Fruit fly (Drosophila melanogaster) whole organism, embryonic: ENCODE results near the gene CG1943.
A peak's percentile ranks its signal among the peaks of the same experiment; 100 is the strongest.

Source experiments
- B-H2 ChIP-seq: fragments of 200-800 bp; sonication (Bioruptor generic); optimal IDR thresholded peaks from 2 replicates; lab custom pipeline; 2018; ENCODE audit warnings: missing biosample characterization, mild to moderate bottlenecking, missing genetic modification characterization
- Blimp-1 ChIP-seq: fragments of 200-800 bp; sonication (Bioruptor generic); optimal IDR thresholded peaks from 3 replicates; lab custom pipeline; 2018; ENCODE audit warnings: missing biosample characterization, missing genetic modification characterization, mild to moderate bottlenecking, moderate library complexity, missing genetic modification reagents
- CG10959 ChIP-seq: fragments of 200-800 bp; sonication (Bioruptor generic); IDR thresholded peaks from 2 replicates; pipeline ENCODE4 v1.3.6; 2022; ENCODE audit warnings: missing biosample characterization, missing genetic modification characterization
- CG12155 ChIP-seq: fragments of 200-800 bp; sonication (Bioruptor generic); optimal IDR thresholded peaks from 3 replicates; lab custom pipeline; 2016; ENCODE audit warnings: missing biosample characterization, missing genetic modification characterization
- CG17186 ChIP-seq: fragments of 200-800 bp; sonication (Bioruptor generic); optimal IDR thresholded peaks from 3 replicates; lab custom pipeline; 2017; ENCODE audit warnings: missing biosample characterization, missing genetic modification reagents, missing genetic modification characterization
- CG17568 ChIP-seq: fragments of 200-800 bp; sonication (Bioruptor generic); optimal IDR thresholded peaks from 2 replicates; lab custom pipeline; 2018; ENCODE audit warnings: missing biosample characterization, mild to moderate bottlenecking, missing genetic modification characterization, moderate library complexity
- CG17912 ChIP-seq: fragments of 200-800 bp; sonication (Bioruptor generic); optimal IDR thresholded peaks from 2 replicates; lab custom pipeline; 2018; ENCODE audit warnings: missing biosample characterization, mild to moderate bottlenecking, missing genetic modification characterization
- CG18599 ChIP-seq: fragments of 200-800 bp; sonication (Bioruptor generic); optimal IDR thresholded peaks from 3 replicates; lab custom pipeline; 2017; ENCODE audit warnings: missing biosample characterization, missing genetic modification characterization, mild to moderate bottlenecking, moderate library complexity, missing genetic modification reagents
- CG3281 ChIP-seq: fragments of 200-800 bp; sonication (Bioruptor generic); optimal IDR thresholded peaks from 3 replicates; lab custom pipeline; 2017; ENCODE audit warnings: missing biosample characterization, mild to moderate bottlenecking, missing genetic modification characterization
- CG4707 ChIP-seq: fragments of 200-800 bp; sonication (Bioruptor generic); optimal IDR thresholded peaks from 2 replicates; lab custom pipeline; 2018; ENCODE audit warnings: missing biosample characterization, mild to moderate bottlenecking, missing genetic modification characterization, moderate library complexity
- CG4820 ChIP-seq: fragments of 200-800 bp; sonication (Bioruptor generic); optimal IDR thresholded peaks from 3 replicates; lab custom pipeline; 2016; ENCODE audit warnings: missing biosample characterization, missing genetic modification characterization
- CG6791 ChIP-seq: fragments of 200-800 bp; sonication (Bioruptor generic); IDR thresholded peaks from 3 replicates; pipeline ENCODE4 v1.3.6; 2022; ENCODE audit warnings: missing biosample characterization, missing genetic modification characterization; ENCODE audit not compliant: partially characterized antibody
- CG7271 ChIP-seq: fragments of 200-800 bp; sonication (Bioruptor generic); optimal IDR thresholded peaks from 2 replicates; lab custom pipeline; 2018; ENCODE audit warnings: missing biosample characterization, mild to moderate bottlenecking, missing genetic modification characterization, moderate library complexity
- CG7745 ChIP-seq: fragments of 200-800 bp; sonication (Bioruptor generic); optimal IDR thresholded peaks from 2 replicates; lab custom pipeline; 2018; ENCODE audit warnings: missing biosample characterization, mild to moderate bottlenecking, missing genetic modification characterization, moderate library complexity
- CG8765 ChIP-seq: fragments of 200-800 bp; sonication (Bioruptor generic); IDR thresholded peaks from 2 replicates; pipeline ENCODE4 v1.3.6; 2022; ENCODE audit warnings: missing biosample characterization, missing genetic modification characterization
- CrebB ChIP-seq: fragments of 200-800 bp; sonication (Bioruptor generic); optimal IDR thresholded peaks from 3 replicates; lab custom pipeline; 2018; ENCODE audit warnings: missing biosample characterization, mild to moderate bottlenecking, missing genetic modification characterization
- D ChIP-seq, 2 experiments: fragments of 200-800 bp in 1 of 2; fragments of >200 bp in 1 of 2; sonication (Bioruptor generic) in 1 of 2; optimal IDR thresholded peaks; 2 replicates in 1 of 2; 3 replicates in 1 of 2; lab custom pipeline; 2017; ENCODE audit warnings: mild to moderate bottlenecking in 1 of 2, missing biosample characterization in 1 of 2, missing genetic modification characterization in 1 of 2, missing genetic modification reagents in 1 of 2
- Drgx ChIP-seq: fragments of 200-800 bp; sonication (Bioruptor generic); IDR thresholded peaks from 2 replicates; pipeline ENCODE4 v1.3.6; 2022; ENCODE audit warnings: missing biosample characterization, missing genetic modification characterization
- E2f1 ChIP-seq: fragments of 200-800 bp; sonication (Bioruptor generic); IDR thresholded peaks from 2 replicates; pipeline ENCODE4 v1.3.6; 2022; ENCODE audit warnings: missing biosample characterization, missing genetic modification characterization
- Eip74EF ChIP-seq, 2 experiments: fragments of 200-800 bp in 1 of 2; fragments of >200 bp in 1 of 2; sonication (Bioruptor generic) in 1 of 2; optimal IDR thresholded peaks; 2 replicates each; lab custom pipeline; 2017 to 2019; ENCODE audit warnings: missing biosample characterization in 2 of 2, missing genetic modification characterization in 2 of 2, mild to moderate bottlenecking in 1 of 2, moderate library complexity in 1 of 2
- Gug ChIP-seq: fragments of 200-800 bp; sonication (Bioruptor generic); IDR thresholded peaks from 4 replicates; pipeline ENCODE4 v1.3.6; 2022; ENCODE audit warnings: missing biosample characterization, missing genetic modification characterization
- HLH4C ChIP-seq: fragments of 200-800 bp; sonication (Bioruptor generic); IDR thresholded peaks from 3 replicates; pipeline ENCODE4 v1.3.6; 2022; ENCODE audit warnings: missing biosample characterization, missing genetic modification characterization; ENCODE audit not compliant: partially characterized antibody
- Hand ChIP-seq: fragments of 200-800 bp; sonication (Bioruptor generic); optimal IDR thresholded peaks from 2 replicates; lab custom pipeline; 2017; ENCODE audit warnings: mild to moderate bottlenecking, missing biosample characterization, missing genetic modification reagents, missing genetic modification characterization
- Hsf ChIP-seq: fragments of 200-800 bp; sonication (Bioruptor generic); optimal IDR thresholded peaks from 3 replicates; lab custom pipeline; 2016; ENCODE audit warnings: missing biosample characterization, missing genetic modification characterization
- Nf-YC ChIP-seq: fragments of 200-800 bp; optimal IDR thresholded peaks from 3 replicates; lab custom pipeline; 2019; ENCODE audit warnings: missing biosample characterization, mild to moderate bottlenecking, missing genetic modification characterization, moderate library complexity
- Sry-δ ChIP-seq: fragments of 200-800 bp; sonication (Bioruptor generic); optimal IDR thresholded peaks from 2 replicates; lab custom pipeline; 2016; ENCODE audit warnings: missing biosample characterization, missing genetic modification characterization
- dpn ChIP-seq, 2 experiments: fragments of 200-800 bp; sonication (Bioruptor generic); optimal IDR thresholded peaks; 3 replicates each; lab custom pipeline; 2016; ENCODE audit warnings: missing biosample characterization in 2 of 2, missing genetic modification characterization in 2 of 2
- dysf ChIP-seq: fragments of 200-800 bp; sonication (Bioruptor generic); IDR thresholded peaks from 3 replicates; pipeline ENCODE4 v1.3.6; 2022; ENCODE audit warnings: missing biosample characterization, missing genetic modification characterization
- esg ChIP-seq: fragments of 200-800 bp; sonication (Bioruptor generic); conservative IDR thresholded peaks from 2 replicates; pipeline ENCODE4 v1.3.6; 2022; ENCODE audit warnings: missing biosample characterization, missing genetic modification characterization
- gcm2 ChIP-seq: fragments of 200-800 bp; sonication (Bioruptor generic); optimal IDR thresholded peaks from 2 replicates; lab custom pipeline; 2016; ENCODE audit warnings: missing biosample characterization, missing genetic modification characterization
- ham ChIP-seq: fragments of 200-800 bp; sonication (Bioruptor generic); IDR thresholded peaks from 2 replicates; pipeline ENCODE4 v1.3.6; 2022; ENCODE audit warnings: missing biosample characterization, missing genetic modification characterization
- hb ChIP-seq: fragments of 200-800 bp; sonication (Bioruptor generic); IDR thresholded peaks from 3 replicates; pipeline ENCODE4 v1.3.6; 2022; ENCODE audit warnings: missing biosample characterization, missing genetic modification characterization; ENCODE audit not compliant: partially characterized antibody
- hbn ChIP-seq: fragments of 200-800 bp; sonication (Bioruptor generic); IDR thresholded peaks from 2 replicates; pipeline ENCODE4 v1.3.6; 2022; ENCODE audit warnings: missing biosample characterization, missing genetic modification characterization; ENCODE audit not compliant: partially characterized antibody
- inv ChIP-seq: fragments of 200-800 bp; sonication (Bioruptor generic); IDR thresholded peaks from 2 replicates; pipeline ENCODE4 v1.3.6; 2022; ENCODE audit warnings: missing biosample characterization, missing genetic modification characterization; ENCODE audit not compliant: partially characterized antibody
- jing ChIP-seq: fragments of 200-800 bp; sonication (Bioruptor generic); optimal IDR thresholded peaks from 2 replicates; lab custom pipeline; 2018; ENCODE audit warnings: missing biosample characterization, mild to moderate bottlenecking, missing genetic modification characterization
- ken ChIP-seq: fragments of 200-800 bp; sonication (Bioruptor generic); IDR thresholded peaks from 3 replicates; pipeline ENCODE4 v1.3.6; 2022; ENCODE audit warnings: missing biosample characterization, missing genetic modification characterization
- knrl ChIP-seq: fragments of 200-800 bp; sonication (Bioruptor generic); IDR thresholded peaks from 3 replicates; pipeline ENCODE4 v1.3.6; 2022; ENCODE audit warnings: missing biosample characterization, missing genetic modification characterization; ENCODE audit not compliant: partially characterized antibody
- lbe ChIP-seq: fragments of 200-800 bp; sonication (Bioruptor generic); optimal IDR thresholded peaks from 2 replicates; lab custom pipeline; 2016; ENCODE audit warnings: missing biosample characterization, mild to moderate bottlenecking, missing genetic modification characterization
- oc ChIP-seq: fragments of 200-800 bp; sonication (Bioruptor generic); optimal IDR thresholded peaks from 2 replicates; lab custom pipeline; 2018; ENCODE audit warnings: missing biosample characterization, mild to moderate bottlenecking, missing genetic modification characterization, moderate library complexity
- scrt ChIP-seq: fragments of 200-800 bp; sonication (Bioruptor generic); optimal IDR thresholded peaks from 2 replicates; lab custom pipeline; 2018; ENCODE audit warnings: missing biosample characterization, mild to moderate bottlenecking, missing genetic modification characterization, moderate library complexity
- sim ChIP-seq: fragments of 200-800 bp; sonication (Bioruptor generic); IDR thresholded peaks from 2 replicates; pipeline ENCODE4 v1.3.6; 2022; ENCODE audit warnings: missing biosample characterization, missing genetic modification characterization
- so ChIP-seq: fragments of 200-800 bp; sonication (Bioruptor generic); IDR thresholded peaks from 3 replicates; pipeline ENCODE4 v1.3.6; 2022; ENCODE audit warnings: missing biosample characterization, missing genetic modification characterization
- sqz ChIP-seq: fragments of 200-800 bp; sonication (Bioruptor generic); optimal IDR thresholded peaks from 3 replicates; lab custom pipeline; 2018; ENCODE audit warnings: missing biosample characterization, mild to moderate bottlenecking, missing genetic modification characterization
- tin ChIP-seq: fragments of 200-800 bp; sonication (Bioruptor generic); optimal IDR thresholded peaks from 3 replicates; lab custom pipeline; 2016; ENCODE audit warnings: missing biosample characterization, missing genetic modification characterization
- zen2 ChIP-seq: fragments of 200-800 bp; sonication (Bioruptor generic); IDR thresholded peaks from 3 replicates; pipeline ENCODE4 v1.3.6; 2022; ENCODE audit warnings: missing biosample characterization, missing genetic modification characterization; ENCODE audit not compliant: partially characterized antibody
- zf30C ChIP-seq: fragments of 200-800 bp; sonication (Bioruptor generic); optimal IDR thresholded peaks from 3 replicates; lab custom pipeline; 2018; ENCODE audit warnings: missing biosample characterization, mild to moderate bottlenecking, missing genetic modification characterization

Gene CG1943

DNA sequence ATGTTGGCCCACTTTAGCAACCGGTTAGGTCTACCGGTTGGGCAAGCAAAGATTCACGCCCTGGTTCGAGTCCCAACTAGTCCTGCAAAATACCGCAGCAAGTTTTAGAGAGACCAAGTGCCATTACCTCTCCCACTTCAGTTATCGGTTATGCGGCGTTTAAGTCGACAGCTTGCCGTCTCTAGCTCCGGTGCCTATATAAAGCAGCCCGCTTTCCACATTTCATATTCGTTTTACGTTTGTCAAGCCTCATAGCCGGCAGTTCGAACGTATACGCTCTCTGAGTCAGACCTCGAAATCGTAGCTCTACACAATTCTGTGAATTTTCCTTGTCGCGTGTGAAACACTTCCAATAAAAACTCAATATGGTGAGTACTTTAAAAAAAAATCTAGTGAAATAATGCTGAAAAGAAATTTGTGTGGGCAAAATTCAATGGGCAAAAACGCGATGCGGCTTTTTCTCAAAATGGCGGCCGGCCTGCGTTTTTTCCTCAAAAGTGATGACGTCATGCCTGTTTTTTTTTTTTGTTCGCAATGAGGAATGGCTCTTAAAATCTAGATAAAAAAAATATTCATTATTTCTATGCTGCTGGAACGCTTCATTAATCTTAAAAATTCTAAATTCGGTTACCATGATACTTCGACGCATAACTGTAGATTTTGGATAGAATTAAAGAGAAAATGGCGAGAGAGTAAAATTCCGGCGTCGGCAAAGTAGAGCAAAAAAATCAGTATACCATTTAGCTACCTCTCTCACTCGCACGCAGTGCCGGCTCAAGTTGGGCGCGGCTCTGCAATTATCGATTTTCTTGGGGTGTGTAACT lies 11.9 kb downstream of the CG1943 start, which contains the start of gene alphaTub84B:
Gene alphaTub84B (plus strand): TSS at position 223 of the 824 bp plus-strand sequence.
- TF ChIP-seq lbe (GFP tag; lab: Kevin White, UChicago) (peak; percentile 57), Nf-YC (peak; percentile 43), inv (GFP tag; lab: Robert Waterston, UW) (no peak), jing (GFP tag; lab: Kevin White, UChicago) (no peak), CG12155 (GFP tag; lab: Kevin White, UChicago) (peak; percentile 29), CG6791 (peak; percentile 66), Blimp-1 (GFP tag; lab: Kevin White, UChicago) (peak; percentile 48), sim (GFP tag; lab: Robert Waterston, UW) (peak; percentile 39; the same call in 1 of the 2 replicates), dpn (GFP tag; optimal IDR thresholded peaks at IDR 0.05; lab: Kevin White, UChicago) (peak; percentile 57 to 81), CG3281 (GFP tag; lab: Kevin White, UChicago) (peak; percentile 63), CG4707 (GFP tag; lab: Kevin White, UChicago) (peak; percentile 68), B-H2 (GFP tag; lab: Kevin White, UChicago) (peak; percentile 45), CG10959 (GFP tag; lab: Robert Waterston, UW) (peak; percentile 52; the same call in 1 of the 2 replicates), ham (GFP tag; lab: Robert Waterston, UW) (no peak), sqz (GFP tag; lab: Kevin White, UChicago) (peak; percentile 99), CG17568 (peak; percentile 48), Gug (GFP tag; lab: Robert Waterston, UW) (peak; percentile 73; the same call in 3 of the 4 replicates), Hsf (GFP tag; lab: Kevin White, UChicago) (peak; percentile 1), CrebB (tag; lab: Kevin White, UChicago) (peak; percentile 81), hb (GFP tag; lab: Robert Waterston, UW) (0 out of 3 replicates have a peak, but pooled peaks have one; percentile 41), CG7745 (tag; lab: Kevin White, UChicago) (no peak), tin (peak; percentile 20), E2f1 (GFP tag; lab: Robert Waterston, UW) (peak; percentile 38; the same call in 1 of the 2 replicates), Eip74EF (GFP tag; optimal IDR thresholded peaks at IDR 0.05; lab: Kevin White, UChicago) (peak in 1 of 2 experiments; percentile 42), ken (peak; percentile 70; the same call in 2 of the 3 replicates), CG7271 (tag; lab: Kevin White, UChicago) (peak; percentile 35), Sry-δ (GFP tag; lab: Kevin White, UChicago) (peak; percentile 94), knrl (GFP tag; lab: Robert Waterston, UW) (peak; percentile 35; the same call in 1 of the 3 replicates), D (optimal IDR thresholded peaks at IDR 0.05; lab: Kevin White, UChicago) (no peak), D (GFP tag; optimal IDR thresholded peaks at IDR 0.05; lab: Kevin White, UChicago) (peak; percentile 48), Hand (GFP tag; lab: Kevin White, UChicago) (peak; percentile 39), HLH4C (peak; percentile 51; the same call in 2 of the 3 replicates), gcm2 (GFP tag; lab: Kevin White, UChicago) (no peak), dysf (GFP tag; lab: Robert Waterston, UW) (0 out of 3 replicates have a peak, but pooled peaks have one; percentile 22), zen2 (GFP tag; lab: Robert Waterston, UW) (peak; percentile 40; the same call in 1 of the 3 replicates), CG4820 (GFP tag; lab: Kevin White, UChicago) (no peak), CG17912 (GFP tag; lab: Kevin White, UChicago) (peak; percentile 84), scrt (GFP tag; lab: Kevin White, UChicago) (peak; percentile 76), esg (GFP tag; lab: Robert Waterston, UW) (no peak), hbn (GFP tag; lab: Robert Waterston, UW) (no peak), CG18599 (GFP tag; lab: Kevin White, UChicago) (peak; percentile 56), CG8765 (no peak), oc (tag; lab: Kevin White, UChicago) (no peak), so (GFP tag; lab: Robert Waterston, UW) (peak; percentile 71; the same call in 2 of the 3 replicates), zf30C (peak; percentile 41), Drgx (GFP tag; lab: Robert Waterston, UW) (peak; percentile 61), CG17186 (GFP tag; lab: Kevin White, UChicago) (peak; percentile 62)
